Fruit fly (Drosophila melanogaster): ENCODE data around the gene CG42449.

CG42449 gene

DNA sequence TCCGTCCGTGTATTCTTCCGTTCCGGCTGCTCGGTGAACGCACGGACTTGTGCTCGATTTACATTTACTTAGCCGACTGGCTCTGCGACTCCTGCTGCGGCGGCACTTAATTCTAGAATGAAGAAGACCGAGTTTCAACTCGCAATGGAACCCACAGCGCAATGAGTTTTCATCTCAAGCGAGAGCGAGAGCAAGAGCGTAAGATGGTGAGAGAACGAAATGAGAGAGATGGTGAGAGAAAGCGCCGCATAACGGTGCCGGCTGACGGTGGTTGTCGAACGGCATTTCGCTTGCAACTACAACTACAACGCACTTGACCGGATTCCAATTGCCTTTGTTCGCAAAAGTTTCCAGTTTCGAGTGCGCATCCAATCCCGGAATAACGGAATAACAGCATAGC is 20.3 kb upstream of the CG42449 start, which contains the start of gene OtopLc:
TSS of gene OtopLc (minus strand) at position 101 of the 400 bp plus-strand sequence.
- TF ChIP-seq CG1621 (tag; optimal IDR thresholded peaks at IDR 0.05) (no peak), acj6 (GFP tag; optimal IDR thresholded peaks at IDR 0.05) (no peak), Eip75B (GFP tag; optimal IDR thresholded peaks at IDR 0.05) (no peak), net (GFP tag; optimal IDR thresholded peaks at IDR 0.05) (no peak), pdm3 (GFP tag; optimal IDR thresholded peaks at IDR 0.05) (no peak), dac (GFP tag; optimal IDR thresholded peaks at IDR 0.05) (no peak), CG7368 (GFP tag; optimal IDR thresholded peaks at IDR 0.05) (no peak), fd85E (GFP tag; optimal IDR thresholded peaks at IDR 0.05) (no peak), achi (GFP tag; optimal IDR thresholded peaks at IDR 0.05) (no peak), ss (GFP tag; optimal IDR thresholded peaks at IDR 0.05) (no peak), CG10631 (GFP tag; optimal IDR thresholded peaks at IDR 0.05) (no peak), Hr4 (GFP tag; optimal IDR thresholded peaks at IDR 0.05) (no peak), Sox15 (GFP tag; optimal IDR thresholded peaks at IDR 0.05) (no peak), CG11762 (GFP tag; optimal IDR thresholded peaks at IDR 0.05; ENCODE audit: insufficient read depth) (no peak), CG10669 (GFP tag; optimal IDR thresholded peaks at IDR 0.05) (no peak), Blimp-1 (GFP tag; optimal IDR thresholded peaks at IDR 0.05) (no peak), Eip93F (GFP tag; optimal IDR thresholded peaks at IDR 0.05) (no peak), CG4318 (GFP tag; optimal IDR thresholded peaks at IDR 0.05) (no peak), Eip78C (GFP tag) (no peak)

DNA sequence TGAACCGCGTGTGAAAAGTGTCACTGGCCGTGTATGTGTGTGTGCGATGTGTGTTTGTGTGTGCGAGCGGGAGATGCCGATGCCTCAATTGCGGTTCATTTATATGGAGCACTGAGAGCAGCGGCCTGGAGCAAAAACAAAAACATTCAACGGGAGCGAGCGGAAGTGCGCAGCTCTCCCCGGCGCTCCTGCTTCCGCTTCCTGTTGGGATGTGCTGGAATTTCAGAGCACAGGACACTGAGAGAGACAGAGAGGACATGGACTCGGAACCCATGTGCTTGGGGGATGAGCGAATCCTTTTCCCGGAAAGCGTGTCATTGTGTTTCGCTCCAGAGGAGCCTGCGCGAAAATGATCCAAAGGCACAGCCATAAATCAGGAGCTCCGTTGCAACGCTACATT is 18.8 kb upstream of the CG42449 start:
- TF ChIP-seq Eip78C (GFP tag) (peak; percentile 16), CG6163 (GFP tag; IDR thresholded peaks at IDR 0.05) (peak; percentile 29; the same call in 1 of the 3 replicates), CG4318 (GFP tag; optimal IDR thresholded peaks at IDR 0.05) (no peak)

- TF ChIP-seq CG6808 (GFP tag; optimal IDR thresholded peaks at IDR 0.05) (peak; percentile 35), ss (GFP tag; optimal IDR thresholded peaks at IDR 0.05) (peak in 1 of 2 experiments; percentile 12), esn (GFP tag; optimal IDR thresholded peaks at IDR 0.05) (peak; percentile 27), Hr4 (GFP tag; optimal IDR thresholded peaks at IDR 0.05) (no peak), CG31627 (GFP tag; optimal IDR thresholded peaks at IDR 0.05) (peak; percentile 4), svp (GFP tag) (peak; percentile 17), CG3032 (tag; optimal IDR thresholded peaks at IDR 0.05) (no peak), lz (GFP tag; optimal IDR thresholded peaks at IDR 0.05) (no peak), vri (GFP tag; optimal IDR thresholded peaks at IDR 0.05) (peak; percentile 27)
Observed at dm6 chrX:5665902-5666301, 17.1 kb upstream of the CG42449 start, which contains the start of the genes Sirt4 and CG4119. TSS of gene Sirt4 (minus strand) at chrX:5665940. TSS of gene CG4119 (plus strand) at chrX:5666052.

DNA sequence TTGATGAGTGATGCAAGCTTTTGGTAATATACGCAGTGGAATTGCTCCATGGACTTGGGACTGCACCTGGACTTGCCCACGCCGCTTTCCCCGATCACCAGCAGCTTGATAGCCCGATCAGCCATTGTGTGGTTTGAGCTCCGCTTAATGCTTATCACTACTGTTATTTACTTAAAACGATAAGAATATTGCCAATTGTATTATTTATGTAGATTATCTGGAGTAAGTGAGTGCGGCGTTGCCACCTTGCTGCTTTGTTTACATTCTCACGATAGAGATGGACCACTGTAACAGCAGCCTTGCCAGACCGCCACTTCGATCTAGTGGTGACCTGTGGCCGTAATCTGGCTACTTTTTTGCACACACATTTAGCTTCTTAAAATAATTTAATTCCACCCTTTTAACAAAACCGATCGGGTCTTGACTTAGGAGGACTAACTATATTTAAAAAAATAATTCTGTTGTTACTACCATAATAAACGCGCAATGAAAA is 11.5 kb upstream of the CG42449 start, which contains the start of gene Rab18:
TSS of gene Rab18 (minus strand) at position 276 of the 493 bp plus-strand sequence.
- 0 out of 3 replicates have a peak, but pooled peaks have one; percentile 23 for TF ChIP-seq eg (GFP tag; IDR thresholded peaks at IDR 0.05)
- TF ChIP-seq Hr39 (GFP tag; optimal IDR thresholded peaks at IDR 0.05): peak; percentile 33
- no peak for TF ChIP-seq pdm3 (GFP tag; optimal IDR thresholded peaks at IDR 0.05)
- TF ChIP-seq CG10669 (GFP tag; optimal IDR thresholded peaks at IDR 0.05): no peak
- peak; percentile 68 for TF ChIP-seq svp (GFP tag)
- TF ChIP-seq CG11762 (GFP tag; optimal IDR thresholded peaks at IDR 0.05; ENCODE audit: insufficient read depth): no peak
- TF ChIP-seq Ets21C (GFP tag; optimal IDR thresholded peaks at IDR 0.05): peak; percentile 28
- TF ChIP-seq Sox14 (GFP tag; optimal IDR thresholded peaks at IDR 0.05): peak; percentile 18
- TF ChIP-seq CG6163 (GFP tag; IDR thresholded peaks at IDR 0.05): peak; percentile 26; the same call in 1 of the 3 replicates
- peak; percentile 72 for TF ChIP-seq CG6854 (GFP tag; optimal IDR thresholded peaks at IDR 0.05)
- TF ChIP-seq Eip78C (GFP tag): peak; percentile 64
- TF ChIP-seq cyc (GFP tag; optimal IDR thresholded peaks at IDR 0.05): peak; percentile 34
- TF ChIP-seq CG3032 (tag; optimal IDR thresholded peaks at IDR 0.05): peak; percentile 6
- no peak for TF ChIP-seq CG6792 (GFP tag; optimal IDR thresholded peaks at IDR 0.05)
- peak; percentile 51 to 57 for TF ChIP-seq ss (GFP tag; optimal IDR thresholded peaks at IDR 0.05)
- no peak for TF ChIP-seq achi (GFP tag; optimal IDR thresholded peaks at IDR 0.05)
- TF ChIP-seq Eip75B (GFP tag; optimal IDR thresholded peaks at IDR 0.05): no peak
- TF ChIP-seq fkh (GFP tag; optimal IDR thresholded peaks at IDR 0.05): peak; percentile 81
- TF ChIP-seq CG32006 (GFP tag; optimal IDR thresholded peaks at IDR 0.05): no peak
- no peak for TF ChIP-seq salr (GFP tag; optimal IDR thresholded peaks at IDR 0.05)
- no peak for TF ChIP-seq CG8632 (GFP tag; optimal IDR thresholded peaks at IDR 0.05)
- TF ChIP-seq esn (GFP tag; optimal IDR thresholded peaks at IDR 0.05): no peak
- peak; percentile 2 for TF ChIP-seq topi (GFP tag; optimal IDR thresholded peaks at IDR 0.05)
- no peak for TF ChIP-seq CG11902 (GFP tag; optimal IDR thresholded peaks at IDR 0.05)
- TF ChIP-seq Hr38 (GFP tag; optimal IDR thresholded peaks at IDR 0.05): no peak
- peak; percentile 27 for TF ChIP-seq CG9139 (GFP tag; optimal IDR thresholded peaks at IDR 0.05)
- no peak for TF ChIP-seq CG1621 (tag; optimal IDR thresholded peaks at IDR 0.05)
- no peak for TF ChIP-seq Smox (GFP tag; optimal IDR thresholded peaks at IDR 0.05)
- TF ChIP-seq CG11294 (GFP tag; IDR thresholded peaks at IDR 0.05): no peak
- TF ChIP-seq CG3919 (GFP tag; optimal IDR thresholded peaks at IDR 0.05): no peak
